Fruit fly (Drosophila melanogaster) whole organism, adult: ENCODE measurements around the gene Sam-S.

Source experiments
- CG11617 ChIP-seq: fragments of 200-800 bp; sonication (Bioruptor generic); optimal IDR thresholded peaks from 2 replicates; lab custom pipeline; 2017; ENCODE audit warnings: mild to moderate bottlenecking, missing biosample characterization, missing genetic modification reagents, missing genetic modification characterization
- CG12768 ChIP-seq: fragments of 200-800 bp; sonication (Bioruptor generic); optimal IDR thresholded peaks from 2 replicates; lab custom pipeline; 2017; ENCODE audit warnings: missing biosample characterization, missing genetic modification characterization, mild to moderate bottlenecking, moderate library complexity, missing genetic modification reagents
- CG14711 ChIP-seq: fragments of 200-800 bp; sonication (Bioruptor generic); optimal IDR thresholded peaks from 2 replicates; lab custom pipeline; 2018; ENCODE audit warnings: missing biosample characterization, mild to moderate bottlenecking, missing genetic modification characterization, moderate library complexity
- CG1620 ChIP-seq: fragments of 200-800 bp; sonication (Bioruptor generic); optimal IDR thresholded peaks from 2 replicates; lab custom pipeline; 2016; ENCODE audit warnings: missing biosample characterization, missing genetic modification characterization
- CG33017 ChIP-seq: fragments of 200-800 bp; sonication (Bioruptor generic); optimal IDR thresholded peaks from 2 replicates; lab custom pipeline; 2018; ENCODE audit warnings: missing biosample characterization, mild to moderate bottlenecking, missing genetic modification characterization, moderate library complexity
- CG5204 ChIP-seq: fragments of 200-800 bp; sonication (Bioruptor generic); optimal IDR thresholded peaks from 2 replicates; lab custom pipeline; 2016; ENCODE audit warnings: missing biosample characterization, missing genetic modification characterization
- CG7045 ChIP-seq: fragments of 200-800 bp; sonication (Bioruptor generic); optimal IDR thresholded peaks from 2 replicates; lab custom pipeline; 2017; ENCODE audit warnings: missing biosample characterization, mild to moderate bottlenecking, missing genetic modification characterization
- CG7101 ChIP-seq: fragments of 200-800 bp; sonication (Bioruptor generic); optimal IDR thresholded peaks from 2 replicates; lab custom pipeline; 2018; ENCODE audit warnings: missing biosample characterization, mild to moderate bottlenecking, missing genetic modification characterization, moderate library complexity
- Clk ChIP-seq: fragments of 200-800 bp; sonication (Bioruptor generic); optimal IDR thresholded peaks from 2 replicates; lab custom pipeline; 2017; ENCODE audit warnings: missing biosample characterization, missing genetic modification characterization
- Crg-1 ChIP-seq: fragments of 200-800 bp; sonication (Bioruptor generic); optimal IDR thresholded peaks from 2 replicates; lab custom pipeline; 2016; ENCODE audit warnings: missing biosample characterization, missing genetic modification characterization
- Hr96 ChIP-seq: fragments of 200-800 bp; sonication (Bioruptor generic); optimal IDR thresholded peaks from 2 replicates; lab custom pipeline; 2016; ENCODE audit warnings: missing biosample characterization, missing genetic modification characterization
- Mnt ChIP-seq: fragments of 200-800 bp; sonication (Bioruptor generic); optimal IDR thresholded peaks from 2 replicates; lab custom pipeline; 2016; ENCODE audit warnings: missing biosample characterization, mild to moderate bottlenecking, missing genetic modification characterization
- bab1 ChIP-seq: fragments of 200-800 bp; sonication (Bioruptor generic); optimal IDR thresholded peaks from 3 replicates; lab custom pipeline; 2019; ENCODE audit warnings: missing biosample characterization, mild to moderate bottlenecking, missing genetic modification characterization, moderate library complexity
- cic ChIP-seq: fragments of 200-800 bp; sonication (Bioruptor generic); optimal IDR thresholded peaks from 2 replicates; lab custom pipeline; 2017; ENCODE audit warnings: missing biosample characterization, mild to moderate bottlenecking, missing genetic modification characterization, moderate library complexity
- cnc ChIP-seq, 2 experiments: fragments of >200 bp; optimal IDR thresholded peaks; 2 replicates each; lab custom pipeline; 2017
- kay ChIP-seq: fragments of 200-800 bp; sonication (Bioruptor generic); peaks from one replicate; lab custom pipeline; 2016; ENCODE audit warnings: missing biosample characterization, missing genetic modification characterization, borderline replicate concordance
- ovo ChIP-seq: fragments of 200-800 bp; sonication (Bioruptor generic); optimal IDR thresholded peaks from 2 replicates; lab custom pipeline; 2016; ENCODE audit warnings: missing biosample characterization, missing genetic modification characterization
- pad ChIP-seq: fragments of 200-800 bp; sonication (Bioruptor generic); optimal IDR thresholded peaks from 3 replicates; lab custom pipeline; 2017; ENCODE audit warnings: missing biosample characterization, missing genetic modification characterization, mild to moderate bottlenecking, moderate library complexity, missing genetic modification reagents
- tj ChIP-seq: fragments of 200-800 bp; sonication (Bioruptor generic); optimal IDR thresholded peaks from 3 replicates; lab custom pipeline; 2017; ENCODE audit warnings: missing biosample characterization, mild to moderate bottlenecking, missing genetic modification characterization, moderate library complexity
- toe ChIP-seq: fragments of 200-800 bp; sonication (Bioruptor generic); optimal IDR thresholded peaks from 2 replicates; lab custom pipeline; 2016; ENCODE audit warnings: missing biosample characterization, missing genetic modification characterization

Sam-S gene

DNA sequence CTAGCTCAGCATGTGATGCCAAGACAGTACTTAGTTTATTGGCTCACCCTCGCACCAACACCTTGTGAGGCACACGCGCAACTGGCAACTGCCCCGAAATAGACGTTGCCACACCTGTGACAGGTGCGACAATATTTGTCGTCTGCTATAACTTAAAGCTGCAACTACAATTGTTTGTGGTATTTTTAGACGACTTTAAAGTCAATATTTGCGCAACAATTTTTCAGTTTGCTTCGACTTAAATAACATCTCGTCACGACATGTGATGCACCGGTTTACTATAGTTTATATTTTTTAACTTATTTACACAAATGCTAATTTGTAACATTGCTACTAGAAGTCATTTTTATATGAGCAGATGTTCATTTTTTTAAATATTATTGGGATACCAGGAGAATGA, 25.5 kb upstream of the Sam-S start:
- TF ChIP-seq Mnt, result no peak
- TF ChIP-seq ovo (GFP tag; lab: Kevin White, UChicago), result peak; percentile 16
- TF ChIP-seq cnc (optimal IDR thresholded peaks at IDR 0.05; lab: Kevin White, UChicago), result no peak
- TF ChIP-seq CG7101 (tag; lab: Kevin White, UChicago), result peak; percentile 41
- no peak for TF ChIP-seq CG33017 (tag; lab: Kevin White, UChicago)
- TF ChIP-seq Clk (GFP tag; lab: Kevin White, UChicago), result no peak
- no peak for TF ChIP-seq toe
- TF ChIP-seq bab1, result no peak
- TF ChIP-seq cic (GFP tag; lab: Kevin White, UChicago), result peak; percentile 24
- no peak for TF ChIP-seq CG11617
- TF ChIP-seq CG1620 (GFP tag; lab: Kevin White, UChicago), result no peak
- peak; percentile 1 for TF ChIP-seq CG7045 (GFP tag; lab: Kevin White, UChicago)
- no peak for TF ChIP-seq pad (GFP tag; lab: Kevin White, UChicago)
- TF ChIP-seq Hr96 (GFP tag; lab: Kevin White, UChicago), result no peak
- peak; percentile 11 for TF ChIP-seq CG12768 (GFP tag; lab: Kevin White, UChicago)
- no peak for TF ChIP-seq CG5204 (GFP tag; lab: Kevin White, UChicago)
- TF ChIP-seq tj, result no peak
- peak; percentile 83 for TF ChIP-seq kay (GFP tag; lab: Kevin White, UChicago)
- peak; percentile 38 for TF ChIP-seq Crg-1
- no peak for TF ChIP-seq CG14711 (tag; lab: Kevin White, UChicago)

DNA sequence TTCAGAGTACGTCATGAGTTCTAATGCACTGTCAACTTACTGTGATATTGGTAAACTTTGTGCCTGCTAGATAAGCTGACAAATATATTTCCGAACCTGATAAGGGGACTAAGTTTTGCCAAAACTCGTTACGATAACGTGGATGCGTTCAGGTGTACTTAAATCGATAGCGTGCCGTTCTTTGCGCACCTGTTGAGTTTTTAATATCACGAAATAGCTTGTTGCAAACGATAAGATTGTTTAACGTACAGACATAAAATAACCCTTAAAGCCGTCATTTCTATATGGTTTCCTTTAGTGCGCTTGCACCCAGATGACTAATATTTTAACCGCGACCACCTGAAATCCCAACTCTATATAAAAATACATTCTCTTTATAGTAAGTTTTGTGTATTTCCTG, 24.6 kb upstream of the Sam-S start:
- TF ChIP-seq cic (GFP tag; lab: Kevin White, UChicago) (peak; percentile 42), CG5204 (GFP tag; lab: Kevin White, UChicago) (no peak), cnc (optimal IDR thresholded peaks at IDR 0.05; lab: Kevin White, UChicago) (no peak), bab1 (no peak), kay (GFP tag; lab: Kevin White, UChicago) (no peak), Mnt (peak; percentile 13), CG11617 (no peak), Crg-1 (no peak), CG14711 (tag; lab: Kevin White, UChicago) (no peak), CG7045 (GFP tag; lab: Kevin White, UChicago) (no peak)

DNA sequence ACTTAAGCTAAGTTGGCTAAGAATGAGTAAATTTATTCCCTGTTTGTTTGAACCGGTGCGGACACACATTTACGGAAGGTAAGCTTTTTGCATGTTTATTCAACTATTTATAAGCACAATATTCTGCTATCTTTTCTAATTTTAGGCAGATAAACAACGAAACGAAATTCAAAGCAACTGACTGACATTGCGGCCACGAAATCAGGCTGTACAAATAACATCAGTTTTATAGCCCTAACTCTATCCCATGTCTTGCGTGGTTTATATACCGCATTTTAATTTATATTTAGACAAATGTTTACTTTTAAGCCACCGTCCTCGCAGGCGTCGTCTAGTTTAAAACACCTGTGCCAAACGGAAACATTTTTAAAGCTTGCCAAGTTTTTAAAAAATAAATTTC, 21.6 kb upstream of the Sam-S start:
- TF ChIP-seq pad (GFP tag; lab: Kevin White, UChicago), result no peak
- peak; percentile 11 for TF ChIP-seq CG12768 (GFP tag; lab: Kevin White, UChicago)
- no peak for TF ChIP-seq kay (GFP tag; lab: Kevin White, UChicago)

DNA sequence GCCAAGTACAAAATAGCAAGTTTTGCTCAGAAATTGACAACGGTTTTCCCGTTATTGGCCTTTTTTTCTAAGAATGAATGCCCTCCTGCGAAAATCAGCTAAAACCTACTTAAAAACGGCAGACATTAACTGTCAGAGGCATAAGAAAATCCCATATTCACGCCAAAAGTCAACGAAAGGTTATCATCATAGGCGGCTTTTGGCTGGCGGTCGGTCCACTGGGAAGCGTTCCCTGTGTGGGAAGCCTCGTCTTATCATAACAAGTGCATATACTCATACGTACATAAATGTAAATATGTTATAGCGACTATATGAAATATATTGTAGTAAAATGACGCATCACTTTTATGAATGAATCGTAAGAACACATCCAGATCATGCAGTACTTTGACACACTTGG, 21.0 kb upstream of the Sam-S start:
- no peak for TF ChIP-seq CG7101 (tag; lab: Kevin White, UChicago)
- peak; percentile 84 for TF ChIP-seq cic (GFP tag; lab: Kevin White, UChicago)

dm6 chr2L:87255-87723, 19.4 kb upstream of the Sam-S start, which contains the start of gene net:
TSS of gene net (minus strand) at chr2L:87387.
- TF ChIP-seq CG7045 (GFP tag; lab: Kevin White, UChicago), result peak; percentile 62
- peak; percentile 72 for TF ChIP-seq CG7101 (tag; lab: Kevin White, UChicago)
- TF ChIP-seq CG12768 (GFP tag; lab: Kevin White, UChicago), result peak; percentile 72
- peak; percentile 12 for TF ChIP-seq Clk (GFP tag; lab: Kevin White, UChicago)
- TF ChIP-seq CG14711 (tag; lab: Kevin White, UChicago), result peak; percentile 71
- no peak for TF ChIP-seq kay (GFP tag; lab: Kevin White, UChicago)
- no peak for TF ChIP-seq tj
- peak; percentile 87 for TF ChIP-seq cic (GFP tag; lab: Kevin White, UChicago)
- no peak for TF ChIP-seq ovo (GFP tag; lab: Kevin White, UChicago)
- TF ChIP-seq cnc (optimal IDR thresholded peaks at IDR 0.05; lab: Kevin White, UChicago), result no peak
- peak; percentile 62 for TF ChIP-seq bab1
- TF ChIP-seq CG33017 (tag; lab: Kevin White, UChicago), result peak; percentile 80
- TF ChIP-seq Mnt, result peak; percentile 94
- no peak for TF ChIP-seq CG1620 (GFP tag; lab: Kevin White, UChicago)
- TF ChIP-seq toe, result no peak
- no peak for TF ChIP-seq Hr96 (GFP tag; lab: Kevin White, UChicago)
- peak; percentile 64 for TF ChIP-seq CG11617
- TF ChIP-seq CG5204 (GFP tag; lab: Kevin White, UChicago), result peak; percentile 14
- no peak for TF ChIP-seq Crg-1
- peak; percentile 56 for TF ChIP-seq pad (GFP tag; lab: Kevin White, UChicago)

- no peak for TF ChIP-seq Crg-1
- TF ChIP-seq pad (GFP tag; lab: Kevin White, UChicago), result no peak
These were observed 18.2 kb upstream of the Sam-S start for dm6 chr2L:88528-88927.

- TF ChIP-seq Crg-1 (no peak), bab1 (no peak), CG14711 (tag; lab: Kevin White, UChicago) (no peak), CG12768 (GFP tag; lab: Kevin White, UChicago) (no peak), ovo (GFP tag; lab: Kevin White, UChicago) (no peak), cic (GFP tag; lab: Kevin White, UChicago) (no peak), tj (no peak), kay (GFP tag; lab: Kevin White, UChicago) (no peak), CG7101 (tag; lab: Kevin White, UChicago) (no peak), Mnt (no peak), CG1620 (GFP tag; lab: Kevin White, UChicago) (no peak), cnc (optimal IDR thresholded peaks at IDR 0.05; lab: Kevin White, UChicago) (no peak), CG11617 (no peak), CG7045 (GFP tag; lab: Kevin White, UChicago) (no peak), Clk (GFP tag; lab: Kevin White, UChicago) (no peak), CG5204 (GFP tag; lab: Kevin White, UChicago) (no peak), Hr96 (GFP tag; lab: Kevin White, UChicago) (no peak), toe (no peak), pad (GFP tag; lab: Kevin White, UChicago) (no peak)
These were observed 17.5 kb upstream of the Sam-S start for dm6 chr2L:89158-89557.
